Fruit fly (Drosophila melanogaster) whole organism, wandering third instar larva: ENCODE measurements around the gene PsGEF.

Experiments
- Dfd ChIP-seq: fragments of >200 bp; optimal IDR thresholded peaks from 2 replicates; lab custom pipeline; 2017; ENCODE audit warnings: missing biosample characterization, missing genetic modification characterization
- psq ChIP-seq: fragments of 200-800 bp; sonication (Bioruptor generic); optimal IDR thresholded peaks from 3 replicates; lab custom pipeline; 2017; ENCODE audit warnings: missing biosample characterization, mild to moderate bottlenecking, missing genetic modification characterization, moderate library complexity

dm6 chrX:2350228-2350564 is 37.3 kb downstream of the PsGEF start:
- TF ChIP-seq psq (GFP tag; lab: Kevin White, UChicago) (no peak), Dfd (GFP tag; lab: Kevin White, UChicago) (no peak)
